Worm (Caenorhabditis elegans) whole organism, early embryonic: ENCODE measurements around the gene sipa-1.

Experiments
- B0310.2 ChIP-seq: sonication (generic microtip); optimal IDR thresholded peaks from 2 replicates; lab custom pipeline; 2016; ENCODE audit warnings: mild to moderate bottlenecking, missing genetic modification characterization, missing compliant biosample characterization
- F13C5.2 ChIP-seq: sonication (generic microtip); optimal IDR thresholded peaks from 2 replicates; lab custom pipeline; 2017; ENCODE audit warnings: mild to moderate bottlenecking, missing genetic modification characterization, inconsistent platforms, missing compliant biosample characterization
- aly-1 ChIP-seq: sonication (generic microtip); optimal IDR thresholded peaks from 2 replicates; lab custom pipeline; 2016; ENCODE audit warnings: missing genetic modification characterization, missing compliant biosample characterization
- ama-1 ChIP-seq: fragments of 150-350 bp; optimal IDR thresholded peaks from 2 replicates; lab custom pipeline; 2014
- ceh-13 ChIP-seq: fragments of 200-800 bp; sonication (Bioruptor generic); optimal IDR thresholded peaks from 2 replicates; lab custom pipeline; 2018; ENCODE audit warnings: mild to moderate bottlenecking, missing genetic modification characterization, missing compliant biosample characterization
- ceh-36 ChIP-seq: sonication (generic microtip); optimal IDR thresholded peaks from 2 replicates; lab custom pipeline; 2016; ENCODE audit warnings: missing genetic modification characterization, inconsistent platforms, missing compliant biosample characterization
- ets-7 ChIP-seq: sonication (generic microtip); optimal IDR thresholded peaks from 2 replicates; lab custom pipeline; 2016; ENCODE audit warnings: missing genotype, missing genetic modification characterization, missing compliant biosample characterization
- flt-1 ChIP-seq: fragments of 200-800 bp; sonication (Bioruptor generic); IDR thresholded peaks from 2 replicates; pipeline ENCODE4 v1.3.6; 2022; ENCODE audit warnings: missing genetic modification characterization, missing compliant biosample characterization
- hmbx-1 ChIP-seq: sonication (generic microtip); optimal IDR thresholded peaks from 2 replicates; lab custom pipeline; 2016; ENCODE audit warnings: mild to moderate bottlenecking, missing genetic modification characterization, missing compliant biosample characterization
- hmg-4 ChIP-seq: fragments of 200-800 bp; sonication (Bioruptor generic); optimal IDR thresholded peaks from 2 replicates; lab custom pipeline; 2018; ENCODE audit warnings: mild to moderate bottlenecking, missing genetic modification characterization, missing compliant biosample characterization
- hnd-1 ChIP-seq: sonication (generic microtip); optimal IDR thresholded peaks from 2 replicates; lab custom pipeline; 2016; ENCODE audit warnings: missing genetic modification characterization, missing compliant biosample characterization
- pes-1 ChIP-seq: fragments of 200-800 bp; sonication (Bioruptor generic); IDR thresholded peaks from 2 replicates; pipeline ENCODE4 v1.3.6; 2022; ENCODE audit warnings: missing genetic modification reagents, missing genetic modification characterization, missing compliant biosample characterization
- scrt-1 ChIP-seq: fragments of 200-800 bp; sonication (Bioruptor generic); IDR thresholded peaks from 2 replicates; pipeline ENCODE4 v1.3.6; 2022; ENCODE audit warnings: missing genetic modification characterization, missing compliant biosample characterization
- sea-1 ChIP-seq: fragments of 200-800 bp; sonication (Bioruptor generic); conservative IDR thresholded peaks from 2 replicates; pipeline ENCODE4 v1.3.6; 2022; ENCODE audit warnings: missing genetic modification characterization, missing compliant biosample characterization
- tbx-11 ChIP-seq: fragments of 200-800 bp; sonication (Bioruptor generic); IDR thresholded peaks from 2 replicates; pipeline ENCODE4 v1.3.6; 2022; ENCODE audit warnings: missing genetic modification characterization, missing compliant biosample characterization
- tbx-37 ChIP-seq: fragments of 200-800 bp; sonication (Bioruptor generic); conservative IDR thresholded peaks from 2 replicates; pipeline ENCODE4 v1.3.6; 2022; ENCODE audit warnings: missing genetic modification reagents, missing genetic modification characterization, missing compliant biosample characterization
- tra-4 ChIP-seq: sonication (generic microtip); optimal IDR thresholded peaks from 2 replicates; lab custom pipeline; 2017; ENCODE audit warnings: missing genetic modification characterization, missing compliant biosample characterization

sipa-1 gene

ce11 chrV:11618173-11618572, 18.9 kb downstream of the sipa-1 start, which contains the start of gene glb-15:
TSS of gene glb-15 (minus strand) at chrV:11618273.
- TF ChIP-seq pes-1 (no peak), scrt-1 (GFP tag; lab: Robert Waterston, UW) (no peak), ama-1 (lab: Kevin White, UChicago) (no peak), flt-1 (GFP tag; lab: Robert Waterston, UW) (no peak), tbx-11 (GFP tag; lab: Robert Waterston, UW) (no peak), B0310.2 (no peak), tbx-37 (GFP tag; lab: Robert Waterston, UW) (no peak), ets-7 (no peak), hmbx-1 (tag; lab: Kevin White, UChicago) (no peak), hnd-1 (tag; lab: Kevin White, UChicago) (no peak), aly-1 (tag; lab: Kevin White, UChicago) (no peak), ceh-36 (no peak), F13C5.2 (tag; lab: Kevin White, UChicago) (no peak), sea-1 (GFP tag; lab: Robert Waterston, UW) (no peak), tra-4 (tag; lab: Kevin White, UChicago) (no peak), hmg-4 (GFP tag; lab: Kevin White, UChicago) (no peak), ceh-13 (GFP tag; lab: Kevin White, UChicago) (no peak)

DNA sequence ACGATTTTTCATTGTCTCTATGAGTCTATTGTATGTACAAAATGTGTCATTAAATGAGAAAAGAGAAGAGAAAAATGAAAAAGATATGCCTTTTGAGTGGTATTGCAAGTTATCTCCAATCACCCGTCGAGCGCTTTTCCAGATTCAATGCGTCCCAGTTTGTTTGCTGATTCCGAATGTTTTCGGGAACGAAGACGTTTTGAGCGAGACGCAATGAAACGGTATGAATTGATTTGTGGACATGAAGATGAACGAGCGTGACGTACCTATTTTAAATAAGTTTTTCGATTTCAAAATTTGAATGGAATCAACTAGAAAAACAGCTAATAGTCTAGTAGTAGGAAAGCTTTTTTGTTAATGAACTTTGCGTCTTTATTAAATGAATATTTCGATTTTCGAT, 20.3 kb downstream of the sipa-1 start:
- no peak for TF ChIP-seq hmg-4 (GFP tag; lab: Kevin White, UChicago)
- TF ChIP-seq ceh-13 (GFP tag; lab: Kevin White, UChicago), result no peak
- TF ChIP-seq B0310.2, result no peak
- no peak for TF ChIP-seq ets-7
- no peak for TF ChIP-seq F13C5.2 (tag; lab: Kevin White, UChicago)
- TF ChIP-seq tra-4 (tag; lab: Kevin White, UChicago), result no peak
- no peak for TF ChIP-seq scrt-1 (GFP tag; lab: Robert Waterston, UW)

ce11 chrV:11615948-11616681, 21.0 kb downstream of the sipa-1 start, which contains the start of gene nlp-24:
TSS of gene nlp-24 (plus strand) at chrV:11616376.
- no peak for TF ChIP-seq tbx-11 (GFP tag; lab: Robert Waterston, UW)
- no peak for TF ChIP-seq ceh-13 (GFP tag; lab: Kevin White, UChicago)
- no peak for TF ChIP-seq ama-1 (lab: Kevin White, UChicago)

ce11 chrV:11614805-11615497, 22.1 kb downstream of the sipa-1 start:
- TF ChIP-seq ceh-36 (no peak), ceh-13 (GFP tag; lab: Kevin White, UChicago) (no peak), ets-7 (no peak), B0310.2 (no peak), sea-1 (GFP tag; lab: Robert Waterston, UW) (no peak), pes-1 (no peak), flt-1 (GFP tag; lab: Robert Waterston, UW) (no peak), tbx-37 (GFP tag; lab: Robert Waterston, UW) (no peak), ama-1 (lab: Kevin White, UChicago) (no peak), hmg-4 (GFP tag; lab: Kevin White, UChicago) (no peak), scrt-1 (GFP tag; lab: Robert Waterston, UW) (no peak), hmbx-1 (tag; lab: Kevin White, UChicago) (no peak), hnd-1 (tag; lab: Kevin White, UChicago) (no peak)

DNA sequence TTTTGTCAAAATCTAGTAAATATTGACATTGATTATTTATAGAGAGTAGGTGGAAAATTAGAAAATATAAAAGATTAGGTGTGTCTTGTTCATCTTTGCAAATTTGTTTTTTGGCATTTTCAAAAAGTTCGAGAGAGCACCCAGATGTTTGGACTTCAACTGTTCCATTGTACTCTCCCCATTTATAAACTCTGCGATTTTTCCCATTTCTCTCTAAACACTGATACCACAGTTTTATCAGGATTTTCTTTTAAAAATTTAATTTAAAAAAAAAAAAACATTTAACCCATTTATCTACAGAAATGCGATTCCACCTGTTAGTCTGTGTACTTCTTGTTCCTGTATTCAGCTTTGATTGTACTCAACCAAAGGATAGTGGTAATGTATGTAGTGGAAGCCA, 24.1 kb downstream of the sipa-1 start, which contains the start of gene tag-290:
Gene tag-290, plus strand, starts transcription at position 301 of the 400 bp plus-strand sequence.
- no peak for TF ChIP-seq tbx-37 (GFP tag; lab: Robert Waterston, UW)
- no peak for TF ChIP-seq pes-1
- no peak for TF ChIP-seq aly-1 (tag; lab: Kevin White, UChicago)
- no peak for TF ChIP-seq F13C5.2 (tag; lab: Kevin White, UChicago)
- no peak for TF ChIP-seq ceh-36
- TF ChIP-seq flt-1 (GFP tag; lab: Robert Waterston, UW), result no peak
- no peak for TF ChIP-seq hmbx-1 (tag; lab: Kevin White, UChicago)
- no peak for TF ChIP-seq scrt-1 (GFP tag; lab: Robert Waterston, UW)
- TF ChIP-seq sea-1 (GFP tag; lab: Robert Waterston, UW), result no peak

- TF ChIP-seq hmg-4 (GFP tag; lab: Kevin White, UChicago), result peak; percentile 81
- TF ChIP-seq tbx-37 (GFP tag; lab: Robert Waterston, UW), result peak; percentile 82
- TF ChIP-seq pes-1, result peak; percentile 88
- no peak; the same call in 1 of the 2 replicates for TF ChIP-seq scrt-1 (GFP tag; lab: Robert Waterston, UW)
- TF ChIP-seq tra-4 (tag; lab: Kevin White, UChicago), result peak; percentile 59
- TF ChIP-seq tbx-11 (GFP tag; lab: Robert Waterston, UW), result peak; percentile 73
- TF ChIP-seq ceh-36, result peak; percentile 51
- TF ChIP-seq aly-1 (tag; lab: Kevin White, UChicago), result peak; percentile 54
- peak; percentile 64 for TF ChIP-seq B0310.2
- peak; percentile 38 for TF ChIP-seq ets-7
- TF ChIP-seq ceh-13 (GFP tag; lab: Kevin White, UChicago), result peak; percentile 57
- TF ChIP-seq F13C5.2 (tag; lab: Kevin White, UChicago), result peak; percentile 92
- no peak; the same call in 1 of the 2 replicates for TF ChIP-seq flt-1 (GFP tag; lab: Robert Waterston, UW)
- TF ChIP-seq hmbx-1 (tag; lab: Kevin White, UChicago), result peak; percentile 8
- TF ChIP-seq hnd-1 (tag; lab: Kevin White, UChicago), result peak; percentile 65
- TF ChIP-seq sea-1 (GFP tag; lab: Robert Waterston, UW), result peak; percentile 83
- TF ChIP-seq ama-1 (lab: Kevin White, UChicago), result no peak
These were observed 26.6 kb downstream of the sipa-1 start, which contains the start of gene sas-5 for ce11 chrV:11610481-11610880. TSS of gene sas-5 (plus strand) at chrV:11610737.
